Fruit fly (Drosophila melanogaster) Kc167 (cell line): ENCODE results near the gene CG17177.

ENCODE experiments used
- Myc ChIP-seq: fragments of >200 bp; optimal IDR thresholded peaks from 2 replicates; lab custom pipeline; 2017; ENCODE audit warnings: missing external identifiers
- h ChIP-seq: fragments of >200 bp; optimal IDR thresholded peaks from 3 replicates; lab custom pipeline; 2018; ENCODE audit warnings: missing external identifiers
- psq ChIP-seq: fragments of >200 bp; optimal IDR thresholded peaks from 2 replicates; lab custom pipeline; 2017; ENCODE audit warnings: missing external identifiers

DNA sequence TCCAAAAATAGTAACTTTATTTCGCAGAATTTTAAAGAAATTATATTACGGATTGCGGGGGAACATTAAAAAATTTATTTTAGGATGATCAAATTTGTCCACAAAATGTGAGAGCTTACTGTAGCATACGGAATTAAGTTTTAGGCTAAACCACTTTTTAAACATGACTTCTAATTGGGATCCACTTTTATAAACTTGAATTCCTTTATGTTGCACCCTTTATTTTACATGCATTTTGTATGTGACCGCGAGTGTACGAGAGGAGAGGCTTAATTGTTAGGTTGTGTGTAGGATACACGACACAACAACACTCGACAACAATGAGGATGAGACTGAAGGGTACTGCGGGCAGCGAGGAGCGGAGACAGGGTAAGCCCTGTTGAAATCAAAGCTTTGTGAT, 52.6 kb downstream of the CG17177 start:
- TF ChIP-seq h (lab: Kevin White, UChicago) = no peak
- no peak for TF ChIP-seq psq (lab: Kevin White, UChicago)
- TF ChIP-seq Myc (lab: Kevin White, UChicago) = no peak
